Worm (Caenorhabditis elegans) whole organism, young adult: ENCODE measurements around the gene rpn-3.

Source experiments
- B0035.1 ChIP-seq: sonication (generic microtip); optimal IDR thresholded peaks from 2 replicates; lab custom pipeline; 2016; ENCODE audit warnings: missing genetic modification characterization, mild to moderate bottlenecking, missing compliant biosample characterization, missing genotype, missing genetic modification reagents
- B0336.3 ChIP-seq: fragments of 200-800 bp; sonication (Bioruptor generic); IDR thresholded peaks from 2 replicates; pipeline ENCODE4 v1.3.6; 2022; ENCODE audit warnings: missing genetic modification characterization, missing compliant biosample characterization
- C17E4.6 ChIP-seq: fragments of 200-800 bp; sonication (Bioruptor generic); IDR thresholded peaks from 2 replicates; pipeline ENCODE4 v1.3.6; 2022; ENCODE audit warnings: missing genetic modification reagents, missing genetic modification characterization, missing compliant biosample characterization
- D2030.7 ChIP-seq: fragments of 200-800 bp; sonication (Bioruptor generic); IDR thresholded peaks from 2 replicates; pipeline ENCODE4 v1.3.6; 2022; ENCODE audit warnings: missing genetic modification reagents, missing genetic modification characterization, missing compliant biosample characterization
- F10E7.11 ChIP-seq: sonication (generic microtip); optimal IDR thresholded peaks from 2 replicates; lab custom pipeline; 2017; ENCODE audit warnings: mild to moderate bottlenecking, missing genetic modification characterization, moderate library complexity, missing compliant biosample characterization
- F23B12.7 ChIP-seq: sonication (generic microtip); optimal IDR thresholded peaks from 2 replicates; lab custom pipeline; 2017; ENCODE audit warnings: missing genetic modification characterization, mild to moderate bottlenecking, missing compliant biosample characterization, antibody characterized with exemption, moderate library complexity; ENCODE audit not compliant: insufficient read depth
- F52B5.7 ChIP-seq: sonication (generic microtip); optimal IDR thresholded peaks from 2 replicates; lab custom pipeline; 2016; ENCODE audit warnings: mild to moderate bottlenecking, missing genetic modification characterization, missing compliant biosample characterization
- F55B11.4 ChIP-seq: sonication (generic microtip); optimal IDR thresholded peaks from 2 replicates; lab custom pipeline; 2016; ENCODE audit warnings: missing compliant biosample characterization, missing genetic modification characterization, borderline replicate concordance; ENCODE audit not compliant: insufficient read depth
- T26A5.8 ChIP-seq: sonication (generic microtip); optimal IDR thresholded peaks from 2 replicates; lab custom pipeline; 2016; ENCODE audit warnings: missing genetic modification characterization, missing compliant biosample characterization
- Y53G8AR.9 ChIP-seq: fragments of 200-800 bp; sonication (Bioruptor generic); conservative IDR thresholded peaks from 2 replicates; pipeline ENCODE4 v1.3.6; 2022; ENCODE audit warnings: missing genetic modification reagents, missing genetic modification characterization, missing compliant biosample characterization
- Y79H2A.3 ChIP-seq: fragments of 200-800 bp; sonication (Bioruptor generic); conservative IDR thresholded peaks from 2 replicates; pipeline ENCODE4 v1.3.6; 2022; ENCODE audit warnings: missing genetic modification reagents, missing genetic modification characterization, missing compliant biosample characterization
- aptf-2 ChIP-seq: fragments of 200-800 bp; sonication (Bioruptor generic); conservative IDR thresholded peaks from 2 replicates; pipeline ENCODE4 v1.3.6; 2022; ENCODE audit warnings: missing genetic modification reagents, missing genetic modification characterization, missing compliant biosample characterization
- athp-1 ChIP-seq: sonication (generic microtip); optimal IDR thresholded peaks from 2 replicates; lab custom pipeline; 2017; ENCODE audit warnings: mild to moderate bottlenecking, missing genetic modification characterization, missing compliant biosample characterization
- ceh-27 ChIP-seq: fragments of 200-800 bp; sonication (Bioruptor generic); optimal IDR thresholded peaks from 2 replicates; lab custom pipeline; 2018; ENCODE audit warnings: mild to moderate bottlenecking, missing genetic modification characterization, moderate library complexity, missing compliant biosample characterization
- ceh-40 ChIP-seq: fragments of 200-800 bp; sonication (Bioruptor generic); IDR thresholded peaks from 2 replicates; pipeline ENCODE4 v1.3.6; 2022; ENCODE audit warnings: missing genetic modification characterization, missing compliant biosample characterization
- chd-7 ChIP-seq: sonication (generic microtip); optimal IDR thresholded peaks from 2 replicates; lab custom pipeline; 2016; ENCODE audit warnings: mild to moderate bottlenecking, missing genetic modification characterization, moderate library complexity, missing compliant biosample characterization
- dpl-1 ChIP-seq: fragments of 150-350 bp; optimal IDR thresholded peaks from 2 replicates; lab custom pipeline; 2014; ENCODE audit warnings: missing biosample characterization, missing genetic modification reagents, missing genetic modification characterization
- fkh-3 ChIP-seq: sonication (generic microtip); optimal IDR thresholded peaks from 2 replicates; lab custom pipeline; 2016; ENCODE audit warnings: mild to moderate bottlenecking, missing genetic modification characterization, missing compliant biosample characterization
- him-1 ChIP-seq: sonication (generic microtip); optimal IDR thresholded peaks from 2 replicates; lab custom pipeline; 2016; ENCODE audit warnings: missing genotype, missing genetic modification reagents, missing genetic modification characterization, missing compliant biosample characterization
- hlh-12 ChIP-seq: sonication (generic microtip); optimal IDR thresholded peaks from 2 replicates; lab custom pipeline; 2016; ENCODE audit warnings: missing genetic modification characterization, missing compliant biosample characterization
- hmg-1.2 ChIP-seq: fragments of 200-800 bp; sonication (Bioruptor generic); IDR thresholded peaks from 2 replicates; pipeline ENCODE4 v1.3.6; 2022; ENCODE audit warnings: missing genetic modification reagents, missing genetic modification characterization, missing compliant biosample characterization
- hrde-1 ChIP-seq: sonication (generic microtip); optimal IDR thresholded peaks from 2 replicates; lab custom pipeline; 2016; ENCODE audit warnings: missing genetic modification characterization, mild to moderate bottlenecking, missing compliant biosample characterization, moderate library complexity, missing genotype, missing genetic modification reagents, borderline replicate concordance
- lin-35 ChIP-seq, 3 experiments: fragments of 150-350 bp in 2 of 3; sonication (generic microtip) in 1 of 3; optimal IDR thresholded peaks; 2 replicates each; lab custom pipeline; 2014 to 2018; ENCODE audit warnings: missing biosample characterization in 3 of 3, missing genetic modification characterization in 3 of 3, missing genetic modification reagents in 3 of 3
- lin-40 ChIP-seq: sonication (generic microtip); optimal IDR thresholded peaks from 2 replicates; lab custom pipeline; 2016; ENCODE audit warnings: missing genetic modification characterization, mild to moderate bottlenecking, missing compliant biosample characterization, missing genotype, missing genetic modification reagents
- lsl-1 ChIP-seq: fragments of 200-800 bp; sonication (Bioruptor generic); optimal IDR thresholded peaks from 2 replicates; lab custom pipeline; 2018; ENCODE audit warnings: mild to moderate bottlenecking, missing genetic modification characterization, moderate library complexity, missing compliant biosample characterization
- madf-6 ChIP-seq: fragments of 200-800 bp; sonication (Bioruptor generic); IDR thresholded peaks from 2 replicates; pipeline ENCODE4 v1.3.6; 2022; ENCODE audit warnings: missing genetic modification reagents, missing genetic modification characterization, missing compliant biosample characterization
- madf-8 ChIP-seq: fragments of 200-800 bp; sonication (Bioruptor generic); conservative IDR thresholded peaks from 2 replicates; pipeline ENCODE4 v1.3.6; 2022; ENCODE audit warnings: missing genetic modification reagents, missing genetic modification characterization, missing compliant biosample characterization
- mcd-1 ChIP-seq: fragments of 200-800 bp; sonication (Bioruptor generic); IDR thresholded peaks from 2 replicates; pipeline ENCODE4 v1.3.6; 2022; ENCODE audit warnings: missing genetic modification reagents, missing genetic modification characterization, missing compliant biosample characterization
- nfya-1 ChIP-seq: sonication (generic microtip); optimal IDR thresholded peaks from 2 replicates; lab custom pipeline; 2017; ENCODE audit warnings: antibody characterized with exemption, missing compliant biosample characterization, missing genetic modification characterization, borderline replicate concordance; ENCODE audit not compliant: insufficient read depth
- nhr-120 ChIP-seq: fragments of 200-800 bp; sonication (Bioruptor generic); IDR thresholded peaks from 2 replicates; pipeline ENCODE4 v1.3.6; 2022; ENCODE audit warnings: missing genetic modification characterization, missing compliant biosample characterization
- snpc-1.1 ChIP-seq: sonication (generic microtip); optimal IDR thresholded peaks from 2 replicates; lab custom pipeline; 2017; ENCODE audit warnings: missing genetic modification characterization, mild to moderate bottlenecking, missing compliant biosample characterization, antibody characterized with exemption, moderate library complexity, missing genotype, missing genetic modification reagents; ENCODE audit not compliant: insufficient read depth
- snpc-1.3 ChIP-seq: sonication (generic microtip); optimal IDR thresholded peaks from 2 replicates; lab custom pipeline; 2017; ENCODE audit warnings: missing genetic modification characterization, mild to moderate bottlenecking, missing compliant biosample characterization, antibody characterized with exemption, moderate library complexity, missing genotype, missing genetic modification reagents; ENCODE audit not compliant: insufficient read depth
- sptf-2 ChIP-seq: fragments of 200-800 bp; sonication (Bioruptor generic); optimal IDR thresholded peaks from 2 replicates; lab custom pipeline; 2018; ENCODE audit warnings: mild to moderate bottlenecking, missing genetic modification characterization, missing compliant biosample characterization
- xnd-1 ChIP-seq: sonication (generic microtip); optimal IDR thresholded peaks from 2 replicates; lab custom pipeline; 2016; ENCODE audit warnings: missing genotype, missing genetic modification reagents, missing genetic modification characterization, missing compliant biosample characterization
- zfh-2 ChIP-seq: fragments of 200-800 bp; sonication (Bioruptor generic); conservative IDR thresholded peaks from 2 replicates; pipeline ENCODE4 v1.3.6; 2022; ENCODE audit warnings: missing genetic modification reagents, missing genetic modification characterization, missing compliant biosample characterization
- ztf-18 ChIP-seq: sonication (generic microtip); optimal IDR thresholded peaks from 2 replicates; lab custom pipeline; 2016; ENCODE audit warnings: missing genotype, mild to moderate bottlenecking, missing genetic modification characterization, missing compliant biosample characterization
- ztf-22 ChIP-seq: fragments of 200-800 bp; sonication (Bioruptor generic); optimal IDR thresholded peaks from 2 replicates; lab custom pipeline; 2018; ENCODE audit warnings: mild to moderate bottlenecking, missing genetic modification characterization, moderate library complexity, missing compliant biosample characterization
- ztf-26 ChIP-seq: sonication (generic microtip); optimal IDR thresholded peaks from 2 replicates; lab custom pipeline; 2017; ENCODE audit warnings: missing genetic modification characterization, missing compliant biosample characterization

Gene rpn-3

DNA sequence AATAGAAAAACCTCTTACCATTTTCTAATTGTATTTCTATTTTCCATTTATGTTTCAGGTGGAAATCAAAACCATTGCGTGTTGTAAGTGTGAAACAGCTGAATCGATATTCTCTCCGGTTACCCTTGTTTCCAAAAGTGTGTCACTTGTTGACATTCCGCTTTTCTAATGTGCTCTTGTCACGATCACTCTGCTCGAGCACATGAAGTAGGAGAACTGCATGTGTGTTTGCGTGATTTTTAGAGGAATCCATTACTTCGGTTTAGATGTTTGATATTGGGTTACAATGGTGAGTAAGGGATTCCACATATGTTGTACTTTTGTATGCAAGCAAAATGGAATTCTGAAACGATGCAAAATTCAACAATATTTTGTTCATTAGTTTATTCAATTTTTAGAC lies 3.3 kb downstream of the rpn-3 start (continued):
- no peak for TF ChIP-seq lsl-1
- TF ChIP-seq, all 124 proteins: peak for 5

DNA sequence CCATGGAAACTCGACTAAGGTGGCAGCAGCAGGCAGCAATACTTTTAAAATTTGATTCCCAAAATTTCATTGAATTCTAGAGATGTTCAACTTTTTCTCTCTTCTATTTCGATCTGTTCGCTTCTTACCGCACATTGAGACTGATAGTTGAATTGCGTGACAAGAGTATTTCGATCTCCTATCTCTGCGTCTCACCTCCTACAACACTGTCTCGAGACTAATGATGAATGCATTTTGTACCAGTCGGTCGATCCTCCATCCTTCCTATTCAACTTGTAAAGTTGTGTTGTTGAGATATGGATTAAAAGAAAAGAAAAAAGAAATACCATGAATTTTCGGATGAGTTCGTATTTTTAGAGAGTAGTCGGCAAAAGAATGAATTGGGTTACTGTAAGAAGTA lies 4.0 kb downstream of the rpn-3 start:
- TF ChIP-seq athp-1 (tag; lab: Kevin White, UChicago): no peak
- TF ChIP-seq hmg-1.2 (GFP tag; lab: Robert Waterston, UW): peak; percentile 54; the same call in 1 of the 2 replicates

DNA sequence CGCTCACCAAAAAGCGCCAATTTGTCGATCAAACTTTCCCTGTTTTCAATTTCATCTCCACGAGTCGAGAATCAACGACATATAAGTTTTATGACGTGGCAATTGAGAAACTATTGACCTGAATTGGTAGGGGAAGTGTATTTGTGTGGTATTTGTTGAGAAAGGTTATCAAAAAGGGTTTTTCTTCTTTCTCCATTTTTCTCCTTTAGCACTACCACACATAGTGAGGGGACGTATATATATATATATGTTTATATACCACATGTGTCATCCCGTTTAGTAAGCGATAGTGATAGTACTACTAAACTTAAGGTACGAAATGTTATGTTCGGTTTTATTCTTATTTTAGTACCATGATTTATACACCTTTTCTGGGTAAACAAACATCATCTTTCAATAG lies 10.5 kb downstream of the rpn-3 start:
- TF ChIP-seq nfya-1 (tag; lab: Kevin White, UChicago) (no peak), hrde-1 (tag; lab: Kevin White, UChicago) (no peak), B0035.1 (tag; lab: Kevin White, UChicago) (no peak), xnd-1 (tag; lab: Kevin White, UChicago) (no peak)

DNA sequence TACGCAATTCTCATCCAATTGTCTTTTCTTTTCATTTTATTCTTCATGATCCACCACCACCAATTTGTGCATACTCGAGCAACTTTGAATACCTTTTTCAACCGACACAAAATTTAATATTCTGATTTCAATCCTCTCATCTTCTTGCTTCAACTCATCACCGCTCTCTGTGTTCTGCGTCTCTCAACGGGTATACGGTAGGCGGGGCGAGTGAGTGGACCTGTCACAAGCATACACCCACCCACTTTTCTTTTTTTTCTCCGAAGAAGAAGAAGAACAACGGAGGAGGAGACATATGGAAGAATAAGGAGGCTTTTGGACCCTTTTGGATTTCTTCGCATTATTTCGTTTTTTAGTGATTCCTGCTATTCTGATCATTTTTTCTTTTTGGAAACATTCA lies 14.3 kb downstream of the rpn-3 start:
- TF ChIP-seq hrde-1 (tag; lab: Kevin White, UChicago) (no peak), hlh-12 (no peak), zfh-2 (GFP tag; lab: Robert Waterston, UW) (no peak), B0336.3 (GFP tag; lab: Robert Waterston, UW) (no peak), snpc-1.1 (tag; lab: Kevin White, UChicago) (no peak), fkh-3 (no peak), madf-6 (no peak), ceh-27 (GFP tag; lab: Kevin White, UChicago) (no peak), lin-40 (tag; lab: Kevin White, UChicago) (no peak), D2030.7 (GFP tag; lab: Robert Waterston, UW) (no peak), ztf-26 (tag; lab: Kevin White, UChicago) (no peak), F55B11.4 (tag; lab: Kevin White, UChicago) (no peak), Y53G8AR.9 (no peak), ceh-40 (GFP tag; lab: Robert Waterston, UW) (no peak), snpc-1.3 (tag; lab: Kevin White, UChicago) (no peak)

DNA sequence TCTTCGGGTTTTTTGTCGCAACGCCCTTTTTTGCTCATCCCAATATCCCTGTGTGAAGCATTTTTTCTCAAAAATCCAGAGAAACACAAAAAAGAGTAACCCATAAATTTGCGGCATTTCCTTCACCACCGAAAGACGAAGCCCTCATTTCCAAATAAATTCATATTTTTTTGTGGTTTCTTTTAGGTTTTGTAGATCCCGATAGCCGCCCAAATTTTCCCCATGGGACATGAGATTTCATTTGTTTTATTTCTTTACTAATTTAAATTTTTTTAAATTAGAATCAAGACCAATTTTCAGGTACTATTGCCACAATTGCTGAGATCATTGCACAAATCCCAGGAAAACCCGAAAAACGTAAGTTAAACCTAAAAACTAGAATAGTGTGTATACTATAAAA lies 19.6 kb downstream of the rpn-3 start, which contains the start of gene mig-39:
Gene mig-39 (plus strand): TSS at position 301 of the 400 bp plus-strand sequence.
- TF ChIP-seq madf-8 (no peak), F10E7.11 (tag; lab: Kevin White, UChicago) (no peak), B0035.1 (tag; lab: Kevin White, UChicago) (no peak), F55B11.4 (tag; lab: Kevin White, UChicago) (no peak), him-1 (tag; lab: Kevin White, UChicago) (no peak), mcd-1 (GFP tag; lab: Robert Waterston, UW) (no peak)
- TF ChIP-seq, all 124 proteins: peak for 0

DNA sequence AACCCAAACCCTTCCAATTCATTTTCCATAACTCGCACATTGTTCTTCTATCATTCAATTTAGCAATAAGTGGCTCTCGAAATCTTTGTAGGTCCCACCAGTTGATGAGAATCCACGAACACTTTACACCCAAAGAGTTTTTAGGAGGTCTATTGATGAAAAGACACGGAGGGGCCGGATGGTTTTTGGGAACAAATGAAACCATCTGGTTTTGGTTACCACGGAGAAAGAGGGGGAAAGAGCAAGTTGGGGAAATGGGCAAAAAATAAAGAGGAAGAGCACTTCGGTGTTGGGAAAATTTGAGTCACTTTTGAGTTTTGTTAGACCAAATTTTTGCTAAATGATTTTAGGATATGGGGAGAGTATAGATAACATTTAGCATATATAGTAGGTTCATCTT lies 20.4 kb downstream of the rpn-3 start:
- TF ChIP-seq ztf-22: no peak
- no peak for TF ChIP-seq nhr-120 (GFP tag; lab: Robert Waterston, UW)
- no peak for TF ChIP-seq ztf-18 (tag; lab: Kevin White, UChicago)
- no peak for TF ChIP-seq T26A5.8 (tag; lab: Kevin White, UChicago)
- TF ChIP-seq dpl-1 (GFP tag; lab: Kevin White, UChicago): no peak
- no peak for TF ChIP-seq F23B12.7 (tag; lab: Kevin White, UChicago)
- no peak for TF ChIP-seq sptf-2 (GFP tag; lab: Kevin White, UChicago)
- no peak for TF ChIP-seq lin-35 (GFP tag; optimal IDR thresholded peaks at IDR 0.05; lab: Kevin White, UChicago)
- TF ChIP-seq F52B5.7 (tag; lab: Kevin White, UChicago): no peak
- TF ChIP-seq aptf-2 (GFP tag; lab: Robert Waterston, UW): no peak
- no peak for TF ChIP-seq Y79H2A.3 (GFP tag; lab: Robert Waterston, UW)
- no peak for TF ChIP-seq C17E4.6 (GFP tag; lab: Robert Waterston, UW)
- TF ChIP-seq chd-7 (tag; lab: Kevin White, UChicago): no peak
